Worm (Caenorhabditis elegans) whole organism, L4 larva: ENCODE measurements around the gene F35B3.3.

Source experiments
- F49E8.2 ChIP-seq: sonication (generic microtip); optimal IDR thresholded peaks from 2 replicates; lab custom pipeline; 2016; ENCODE audit warnings: missing compliant biosample characterization, mild to moderate bottlenecking, missing genetic modification characterization, borderline replicate concordance
- Y105C5A.15 ChIP-seq: fragments of 200-800 bp; sonication (Bioruptor generic); IDR thresholded peaks from 2 replicates; pipeline ENCODE4 v1.3.6; 2022; ENCODE audit warnings: missing genetic modification characterization, missing compliant biosample characterization
- Y5F2A.4 ChIP-seq: fragments of 200-800 bp; sonication (Bioruptor generic); optimal IDR thresholded peaks from 2 replicates; lab custom pipeline; 2018; ENCODE audit warnings: mild to moderate bottlenecking, missing genetic modification characterization, missing compliant biosample characterization
- aha-1 ChIP-seq: fragments of 150-350 bp; peaks from one replicate; lab custom pipeline; 2014; ENCODE audit warnings: missing biosample characterization, missing genetic modification characterization
- daf-16 ChIP-seq, 3 experiments: sonication (generic microtip); optimal IDR thresholded peaks; 2 replicates each; lab custom pipeline; 2016 to 2017; ENCODE audit warnings: missing genetic modification characterization in 3 of 3, missing genetic modification reagents in 3 of 3, mild to moderate bottlenecking in 2 of 3, missing compliant biosample characterization in 2 of 3, missing biosample characterization in 1 of 3, moderate library complexity in 1 of 3
- dmd-6 ChIP-seq: fragments of 200-800 bp; sonication (Bioruptor generic); IDR thresholded peaks from 2 replicates; pipeline ENCODE4 v1.3.6; 2022; ENCODE audit warnings: missing genetic modification reagents, missing genetic modification characterization, missing compliant biosample characterization
- dpl-1 ChIP-seq: fragments of 150-350 bp; optimal IDR thresholded peaks from 2 replicates; lab custom pipeline; 2014; ENCODE audit warnings: missing biosample characterization, missing genetic modification reagents, missing genetic modification characterization
- dve-1 ChIP-seq: sonication (generic microtip); optimal IDR thresholded peaks from 2 replicates; lab custom pipeline; 2017; ENCODE audit warnings: antibody characterized with exemption, mild to moderate bottlenecking, missing genetic modification characterization, missing compliant biosample characterization; ENCODE audit not compliant: insufficient read depth
- hlh-11 ChIP-seq: fragments of 200-800 bp; sonication (Bioruptor generic); optimal IDR thresholded peaks from 2 replicates; lab custom pipeline; 2018; ENCODE audit warnings: mild to moderate bottlenecking, missing genetic modification characterization, missing compliant biosample characterization
- hlh-30 ChIP-seq: sonication (generic microtip); optimal IDR thresholded peaks from 2 replicates; lab custom pipeline; 2017; ENCODE audit warnings: antibody characterized with exemption, mild to moderate bottlenecking, missing genetic modification characterization, missing compliant biosample characterization; ENCODE audit not compliant: insufficient read depth
- lin-15B ChIP-seq: fragments of 150-350 bp; sonication (generic microtip); optimal IDR thresholded peaks from 3 replicates; lab custom pipeline; 2014; ENCODE audit warnings: missing biosample characterization, missing genetic modification characterization
- lir-3 ChIP-seq: sonication (generic microtip); optimal IDR thresholded peaks from 2 replicates; lab custom pipeline; 2016; ENCODE audit warnings: mild to moderate bottlenecking, missing genetic modification characterization, missing compliant biosample characterization
- madf-9 ChIP-seq: fragments of 200-800 bp; sonication (Bioruptor generic); conservative IDR thresholded peaks from 2 replicates; pipeline ENCODE4 v1.3.6; 2022; ENCODE audit warnings: missing genetic modification reagents, missing genetic modification characterization, missing compliant biosample characterization
- mdl-1 ChIP-seq, 2 experiments: fragments of 150-350 bp in 1 of 2; sonication (generic microtip) in 1 of 2; optimal IDR thresholded peaks; 2 replicates each; lab custom pipeline; 2014 to 2017; ENCODE audit warnings: missing biosample characterization in 2 of 2, missing genetic modification characterization in 2 of 2
- nhr-28 ChIP-seq: fragments of 150-350 bp; optimal IDR thresholded peaks from 2 replicates; lab custom pipeline; 2014; ENCODE audit warnings: missing biosample characterization, missing genetic modification characterization
- nhr-77 ChIP-seq: fragments of 150-350 bp; optimal IDR thresholded peaks from 2 replicates; lab custom pipeline; 2014; ENCODE audit warnings: missing biosample characterization, missing genetic modification characterization
- pha-4 ChIP-seq, 2 experiments: fragments of 150-350 bp in 1 of 2; fragments of 200-800 bp in 1 of 2; sonication (Bioruptor generic) in 1 of 2; IDR thresholded peaks in 1 of 2; optimal IDR thresholded peaks in 1 of 2; 2 replicates each; pipeline versions ENCODE4 v1.3.6 to Lab custom; 2014 to 2022; ENCODE audit warnings: missing genetic modification characterization in 2 of 2, missing genetic modification reagents in 2 of 2, missing biosample characterization in 1 of 2, missing compliant biosample characterization in 1 of 2
- php-3 ChIP-seq: fragments of 200-800 bp; sonication (Bioruptor generic); IDR thresholded peaks from 2 replicates; pipeline ENCODE4 v1.3.6; 2022; ENCODE audit warnings: missing genetic modification reagents, missing genetic modification characterization, missing compliant biosample characterization
- pqm-1 ChIP-seq: sonication (generic microtip); optimal IDR thresholded peaks from 2 replicates; lab custom pipeline; 2017; ENCODE audit warnings: missing biosample characterization, missing genetic modification characterization
- snpc-1.2 ChIP-seq: fragments of 200-800 bp; sonication (Bioruptor generic); IDR thresholded peaks from 2 replicates; pipeline ENCODE4 v1.3.6; 2022; ENCODE audit warnings: missing genetic modification reagents, missing genetic modification characterization, missing compliant biosample characterization
- unc-62 ChIP-seq, 3 experiments: fragments of 150-350 bp in 1 of 3; sonication (generic microtip); optimal IDR thresholded peaks in 2 of 3; peaks in 1 of 3; 1 replicate in 1 of 3; 2 replicates in 2 of 3; lab custom pipeline; 2014 to 2017; ENCODE audit warnings: missing biosample characterization in 3 of 3, missing genetic modification characterization in 3 of 3, missing genetic modification reagents in 3 of 3, missing genotype in 1 of 3

Gene F35B3.3

DNA sequence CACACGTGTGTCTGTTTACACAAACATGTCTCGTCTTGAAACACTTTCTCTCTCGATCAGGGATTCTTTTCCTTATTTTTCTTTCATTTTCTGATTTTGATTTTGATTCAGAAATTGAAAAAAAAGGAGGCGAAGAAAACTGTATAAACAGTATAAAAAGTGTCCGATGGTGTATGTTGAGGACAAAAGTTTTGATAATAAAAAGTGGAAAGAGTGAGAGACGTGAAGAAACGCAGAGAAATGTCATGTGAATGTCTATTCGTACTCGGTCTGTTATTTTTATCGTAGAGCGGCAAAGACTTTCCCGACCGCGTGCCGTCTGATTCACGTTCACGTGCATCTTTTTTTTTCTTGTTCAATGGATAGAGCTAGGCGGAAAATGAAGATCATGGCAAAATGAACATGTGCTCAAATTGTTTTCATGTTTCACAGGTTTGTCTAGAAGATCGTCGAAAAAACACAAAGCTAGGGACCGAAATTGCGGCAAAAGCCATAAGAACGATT lies 50.5 kb downstream of the F35B3.3 start (continued):
- TF ChIP-seq F49E8.2: no peak
- TF ChIP-seq madf-9 (GFP tag; lab: Robert Waterston, UW): peak; percentile 46; the same call in 1 of the 2 replicates
- no peak for TF ChIP-seq lir-3
- TF ChIP-seq, all 104 proteins: peak for 39

DNA sequence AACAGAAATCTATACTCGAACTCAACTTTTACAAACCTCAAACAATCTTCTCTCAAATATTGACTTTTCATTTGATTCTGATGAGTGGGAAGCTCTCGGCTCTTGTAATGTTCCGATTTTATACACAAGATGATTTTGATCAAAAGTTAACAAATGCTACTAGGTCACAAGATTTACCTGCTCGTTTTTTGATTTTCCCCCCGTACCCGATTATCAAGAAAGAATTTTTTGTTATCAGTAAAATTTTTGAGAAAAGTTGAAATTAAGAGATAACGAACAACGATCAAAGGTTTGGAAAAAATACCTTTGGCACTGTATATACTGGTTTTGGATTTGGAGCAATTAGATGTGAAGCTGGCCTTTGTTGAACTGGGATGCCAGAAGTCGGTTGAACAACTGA lies 51.6 kb downstream of the F35B3.3 start:
- TF ChIP-seq hlh-30 (tag; lab: Kevin White, UChicago) (peak; percentile 41), aha-1 (tag; lab: Kevin White, UChicago) (peak; percentile 61), dmd-6 (GFP tag; lab: Robert Waterston, UW) (peak; percentile 64), pqm-1 (tag; lab: Kevin White, UChicago) (peak; percentile 43), nhr-77 (tag; lab: Kevin White, UChicago) (peak; percentile 13), pha-4 (GFP tag; IDR thresholded peaks at IDR 0.05; lab: Robert Waterston, UW) (no peak), pha-4 (tag; optimal IDR thresholded peaks at IDR 0.05; lab: Kevin White, UChicago) (no peak), nhr-28 (tag; lab: Kevin White, UChicago) (peak; percentile 18), dpl-1 (GFP tag; lab: Kevin White, UChicago) (no peak), madf-9 (GFP tag; lab: Robert Waterston, UW) (no peak), mdl-1 (tag; optimal IDR thresholded peaks at IDR 0.05; lab: Kevin White, UChicago) (peak in 1 of 2 experiments; percentile 1), daf-16 (GFP tag; optimal IDR thresholded peaks at IDR 0.05; lab: Kevin White, UChicago) (no peak), daf-16 (tag; optimal IDR thresholded peaks at IDR 0.05; lab: Kevin White, UChicago) (peak; percentile 68), hlh-11 (peak; percentile 53), snpc-1.2 (GFP tag; lab: Robert Waterston, UW) (no peak), dve-1 (tag; lab: Kevin White, UChicago) (peak; percentile 78)

DNA sequence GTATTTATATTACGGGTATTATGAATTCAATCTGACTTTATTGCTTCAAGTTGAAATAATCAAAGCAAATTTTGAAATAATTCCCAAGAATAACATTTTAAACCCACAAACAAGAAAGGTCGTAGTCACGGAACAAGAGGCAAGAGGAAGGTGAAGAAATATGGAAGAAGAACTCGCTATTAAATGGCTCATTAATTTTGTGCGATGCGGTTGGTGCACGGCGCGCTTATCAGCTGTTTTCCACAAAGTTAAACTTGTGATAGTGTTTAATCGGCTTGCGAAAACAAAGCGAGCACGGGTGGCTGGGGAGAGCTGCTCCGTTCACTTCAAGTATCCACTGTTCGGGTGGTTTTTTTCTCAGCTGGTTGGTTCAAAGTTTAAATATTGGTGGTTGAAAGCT lies 53.7 kb downstream of the F35B3.3 start:
- TF ChIP-seq dve-1 (tag; lab: Kevin White, UChicago) (peak; percentile 67), mdl-1 (tag; optimal IDR thresholded peaks at IDR 0.05; lab: Kevin White, UChicago) (peak in 1 of 2 experiments; percentile 32), unc-62 (GFP tag; optimal IDR thresholded peaks at IDR 0.05 in 1 of 2; lab: Kevin White, UChicago) (peak in 1 of 2 experiments; percentile 71), unc-62 (tag; optimal IDR thresholded peaks at IDR 0.05; lab: Kevin White, UChicago) (no peak), Y105C5A.15 (GFP tag; lab: Robert Waterston, UW) (no peak), hlh-30 (tag; lab: Kevin White, UChicago) (peak; percentile 65), dmd-6 (GFP tag; lab: Robert Waterston, UW) (peak; percentile 72), pqm-1 (tag; lab: Kevin White, UChicago) (peak; percentile 68), Y5F2A.4 (no peak), hlh-11 (peak; percentile 34), lin-15B (tag; lab: Kevin White, UChicago) (no peak), php-3 (GFP tag; lab: Robert Waterston, UW) (0 out of 2 replicates have a peak, but pooled peaks have one; percentile 37), nhr-28 (tag; lab: Kevin White, UChicago) (peak; percentile 51), daf-16 (GFP tag; optimal IDR thresholded peaks at IDR 0.05; lab: Kevin White, UChicago) (no peak), daf-16 (tag; optimal IDR thresholded peaks at IDR 0.05; lab: Kevin White, UChicago) (peak; percentile 77)
